Fruit fly (Drosophila melanogaster) whole organism, embryonic: ENCODE data around the gene CG6230.

Source experiments
- CG12769 ChIP-seq: fragments of 200-800 bp; sonication (Bioruptor generic); optimal IDR thresholded peaks from 2 replicates; lab custom pipeline; 2019; ENCODE audit warnings: missing biosample characterization, mild to moderate bottlenecking, missing genetic modification characterization, moderate library complexity
- NK7.1 ChIP-seq: fragments of 200-800 bp; sonication (Bioruptor generic); optimal IDR thresholded peaks from 3 replicates; lab custom pipeline; 2016; ENCODE audit warnings: missing biosample characterization, missing genetic modification characterization
- Oli ChIP-seq: fragments of 200-800 bp; sonication (Bioruptor generic); optimal IDR thresholded peaks from 2 replicates; lab custom pipeline; 2018; ENCODE audit warnings: missing biosample characterization, mild to moderate bottlenecking, missing genetic modification characterization, moderate library complexity
- crc ChIP-seq: fragments of 200-800 bp; sonication (Bioruptor generic); optimal IDR thresholded peaks from 2 replicates; lab custom pipeline; 2016; ENCODE audit warnings: missing biosample characterization, missing genetic modification characterization

dm6 chr2L:11119966-11120517 lies at the start of gene CG6230:
- TF ChIP-seq CG12769 (no peak), NK7.1 (no peak), Oli (tag; lab: Kevin White, UChicago) (no peak), crc (GFP tag; lab: Kevin White, UChicago) (no peak)
